Worm (Caenorhabditis elegans): Measurements from ENCODE around the gene spp-6.

spp-6 gene

DNA sequence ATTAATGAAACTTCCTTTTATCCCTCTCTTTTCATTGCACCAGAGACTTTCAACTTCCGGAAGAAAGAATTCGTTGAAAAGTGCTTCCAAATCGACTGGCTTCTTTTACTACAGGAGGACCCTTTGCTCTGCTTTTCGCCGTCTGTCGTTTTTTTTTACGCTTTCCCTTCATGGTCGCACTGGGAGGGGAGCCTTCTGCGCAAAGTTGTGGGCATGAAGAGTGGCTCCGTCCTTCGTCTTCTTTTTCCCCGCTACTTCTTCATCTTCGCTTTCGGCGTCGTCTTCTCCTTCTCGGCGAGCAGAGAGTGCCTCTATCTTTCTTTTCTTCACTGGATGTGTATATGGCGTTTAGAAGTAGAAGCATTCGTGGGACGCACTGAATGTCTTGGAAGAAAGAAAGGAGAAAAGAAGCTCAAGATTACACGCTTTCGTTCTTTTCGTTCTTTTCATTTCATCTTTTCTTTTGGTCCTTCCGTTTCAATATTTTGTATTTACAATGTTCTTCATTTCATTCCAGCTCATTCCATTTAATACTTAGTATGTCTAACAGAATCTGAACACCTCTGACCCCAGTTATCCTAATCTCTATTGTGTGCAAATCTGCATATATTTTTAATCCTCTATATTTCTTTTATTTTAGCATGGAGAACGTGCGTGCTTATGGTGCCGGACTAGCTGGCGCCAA, 10.0 kb downstream of the spp-6 start, which contains the start of gene sng-1:
TSS of gene sng-1 (plus strand) at position 635 of the 685 bp plus-strand sequence.
- TF ChIP-seq elt-3 (tag; optimal IDR thresholded peaks at IDR 0.05) (no peak), snpc-4 (tag; optimal IDR thresholded peaks at IDR 0.05) (no peak), nfya-1 (tag; optimal IDR thresholded peaks at IDR 0.05; ENCODE audit: insufficient read depth) (peak; percentile 36), lsy-12 (tag; optimal IDR thresholded peaks at IDR 0.05) (no peak), ztf-11 (tag; optimal IDR thresholded peaks at IDR 0.05) (no peak), ZK546.5 (tag; optimal IDR thresholded peaks at IDR 0.05) (no peak), hmg-11 (tag; optimal IDR thresholded peaks at IDR 0.05) (peak; percentile 56), eor-1 (tag; optimal IDR thresholded peaks at IDR 0.05) (no peak), skn-1 (tag; optimal IDR thresholded peaks at IDR 0.05) (no peak), lin-39 (tag; optimal IDR thresholded peaks at IDR 0.05) (peak; percentile 54), sea-2 (GFP tag; optimal IDR thresholded peaks at IDR 0.05) (no peak), egl-27 (tag; optimal IDR thresholded peaks at IDR 0.05) (no peak), ceh-16 (tag; optimal IDR thresholded peaks at IDR 0.05) (no peak), ama-1 (optimal IDR thresholded peaks at IDR 0.05) (no peak), unc-39 (tag; optimal IDR thresholded peaks at IDR 0.05) (no peak), fkh-10 (GFP tag; optimal IDR thresholded peaks at IDR 0.05) (no peak), ceh-9 (tag; optimal IDR thresholded peaks at IDR 0.05) (no peak), fkh-2 (tag; optimal IDR thresholded peaks at IDR 0.05) (no peak), nhr-25 (tag; optimal IDR thresholded peaks at IDR 0.05) (no peak)

DNA sequence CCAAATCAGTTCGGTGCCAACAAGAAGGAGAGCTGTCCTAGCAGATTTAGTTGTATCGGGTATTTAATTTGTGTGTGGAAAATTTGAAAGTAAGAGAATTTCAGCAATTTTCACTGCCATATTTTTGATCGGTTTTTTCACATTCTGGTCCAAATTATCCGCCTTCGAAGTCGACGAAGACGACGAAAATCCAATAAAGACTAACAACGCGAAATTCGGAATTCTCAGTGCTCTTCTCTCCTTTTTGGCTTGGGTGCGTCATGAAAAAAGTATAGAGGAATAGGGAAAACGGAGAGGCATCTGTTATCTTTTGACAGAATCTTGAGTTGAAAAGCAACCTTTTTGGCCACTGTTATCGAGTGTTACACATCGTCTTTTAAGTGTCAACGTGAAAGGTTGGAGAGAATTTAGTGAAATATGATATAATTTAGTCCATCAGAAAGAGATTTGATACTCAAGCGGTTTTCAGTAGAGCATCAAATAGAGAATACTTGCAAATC, 11.0 kb downstream of the spp-6 start:
- peak; percentile 82 for TF ChIP-seq elt-1 (tag; optimal IDR thresholded peaks at IDR 0.05)
- TF ChIP-seq fos-1 (tag; optimal IDR thresholded peaks at IDR 0.05): no peak
- TF ChIP-seq sea-2 (GFP tag; optimal IDR thresholded peaks at IDR 0.05): no peak
- TF ChIP-seq nhr-43 (tag; optimal IDR thresholded peaks at IDR 0.05; ENCODE audit: poor library complexity, severe bottlenecking): no peak
- TF ChIP-seq nhr-76 (tag; optimal IDR thresholded peaks at IDR 0.05): no peak
- TF ChIP-seq ztf-11 (tag; optimal IDR thresholded peaks at IDR 0.05): no peak
- no peak for TF ChIP-seq mdl-1 (tag; optimal IDR thresholded peaks at IDR 0.05)
- TF ChIP-seq unc-62 (GFP tag; optimal IDR thresholded peaks at IDR 0.05): peak; percentile 41
- no peak for TF ChIP-seq nhr-67 (tag; optimal IDR thresholded peaks at IDR 0.05)
- TF ChIP-seq mml-1 (tag; optimal IDR thresholded peaks at IDR 0.05): no peak
- TF ChIP-seq pha-4 (tag; optimal IDR thresholded peaks at IDR 0.05): no peak
- TF ChIP-seq pqm-1 (tag; optimal IDR thresholded peaks at IDR 0.05): no peak

DNA sequence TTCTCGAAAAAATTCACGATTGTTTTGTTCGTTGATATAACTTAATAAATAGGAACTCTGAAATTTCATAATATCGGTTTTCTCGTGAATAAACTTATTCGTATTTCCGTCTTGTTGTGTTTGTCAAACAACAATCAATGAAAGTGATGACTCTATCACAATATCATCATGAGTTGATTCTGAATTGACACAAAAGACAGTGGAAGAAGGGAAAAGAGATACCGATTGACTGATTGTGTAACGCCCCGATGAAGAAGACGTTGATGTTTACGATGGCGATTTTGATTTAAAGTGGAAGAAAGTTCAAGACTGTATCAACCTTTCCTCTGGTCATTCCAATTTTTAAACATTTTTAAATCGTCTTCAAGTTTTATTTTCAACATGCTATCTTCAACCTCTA, 12.5 kb downstream of the spp-6 start, which contains the start of gene ttr-59:
TSS of gene ttr-59 (plus strand) at position 218 of the 400 bp plus-strand sequence.
- TF ChIP-seq snpc-4 (tag; optimal IDR thresholded peaks at IDR 0.05): no peak
- TF ChIP-seq nhr-25 (tag; optimal IDR thresholded peaks at IDR 0.05): peak; percentile 59
- TF ChIP-seq nhr-237 (tag; optimal IDR thresholded peaks at IDR 0.05): no peak
- TF ChIP-seq ceh-9 (tag; optimal IDR thresholded peaks at IDR 0.05): no peak
- no peak for TF ChIP-seq ztf-11 (tag; optimal IDR thresholded peaks at IDR 0.05)
- TF ChIP-seq nhr-12 (tag; optimal IDR thresholded peaks at IDR 0.05): no peak
- TF ChIP-seq nhr-67 (tag; optimal IDR thresholded peaks at IDR 0.05): no peak
- TF ChIP-seq ZK546.5 (tag; optimal IDR thresholded peaks at IDR 0.05): no peak
- no peak for TF ChIP-seq elt-1 (tag; optimal IDR thresholded peaks at IDR 0.05)
- peak; percentile 51 for TF ChIP-seq nhr-23 (tag; optimal IDR thresholded peaks at IDR 0.05)
- no peak for TF ChIP-seq lsy-12 (tag; optimal IDR thresholded peaks at IDR 0.05)

DNA sequence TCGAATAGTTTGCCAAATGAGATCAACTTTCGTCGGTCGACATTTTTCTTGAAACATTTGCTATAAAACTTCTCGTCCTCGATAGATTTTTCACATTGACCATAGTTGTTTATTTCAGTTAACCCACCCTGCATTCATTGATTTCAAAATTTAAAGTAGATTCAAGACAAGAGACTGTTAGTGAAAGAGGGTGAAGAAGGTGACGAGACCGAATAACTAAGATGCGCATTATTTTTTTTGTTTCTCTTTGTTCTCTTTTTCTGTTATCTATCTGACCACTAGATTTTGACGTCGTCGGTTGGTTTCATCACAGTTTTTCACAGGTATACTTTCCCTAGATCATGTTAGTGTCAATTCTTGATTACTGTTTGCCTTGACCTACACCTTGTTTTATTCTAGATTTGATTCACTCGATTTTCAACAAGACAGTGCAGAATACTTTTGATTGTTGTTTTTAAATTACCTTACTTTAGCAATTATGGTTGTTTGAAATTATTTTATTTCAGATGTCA, 13.6 kb downstream of the spp-6 start, which contains the start of gene ttr-30:
TSS of gene ttr-30 (plus strand) at position 265 of the 512 bp plus-strand sequence.
- TF ChIP-seq nhr-25 (tag; optimal IDR thresholded peaks at IDR 0.05): peak; percentile 38
- peak; percentile 48 for TF ChIP-seq elt-1 (tag; optimal IDR thresholded peaks at IDR 0.05)
- no peak for TF ChIP-seq nhr-11 (tag; optimal IDR thresholded peaks at IDR 0.05)
- TF ChIP-seq nhr-23 (tag; optimal IDR thresholded peaks at IDR 0.05): peak; percentile 75
- no peak for TF ChIP-seq nhr-67 (tag; optimal IDR thresholded peaks at IDR 0.05)

DNA sequence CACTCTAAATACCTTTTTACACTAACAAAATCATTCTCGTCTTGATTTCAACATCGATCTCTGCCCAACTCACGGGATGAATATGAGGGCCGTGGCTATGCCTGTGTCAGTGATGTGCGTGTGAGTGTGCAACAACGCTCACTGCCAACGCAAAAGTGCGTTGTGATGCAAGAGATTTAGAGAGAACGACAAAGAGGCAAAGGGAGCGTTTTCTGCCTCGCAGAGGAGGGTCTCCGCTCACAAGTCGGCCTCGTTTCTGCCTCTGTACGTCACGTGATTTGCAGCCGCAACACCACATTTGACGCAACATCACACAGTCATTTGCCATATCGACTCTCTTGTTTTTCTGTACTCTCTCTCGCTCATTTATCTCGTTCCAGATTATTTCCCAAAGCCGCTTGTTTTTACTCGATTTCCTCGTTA, 17.2 kb downstream of the spp-6 start, which contains the start of gene epg-7:
TSS of gene epg-7 (plus strand) at position 413 of the 423 bp plus-strand sequence.
- peak; percentile 79 for TF ChIP-seq lin-15B (tag; optimal IDR thresholded peaks at IDR 0.05)
- TF ChIP-seq mml-1 (tag; optimal IDR thresholded peaks at IDR 0.05): peak; percentile 82
- TF ChIP-seq nhr-67 (tag; optimal IDR thresholded peaks at IDR 0.05): no peak
- TF ChIP-seq ztf-11 (tag; optimal IDR thresholded peaks at IDR 0.05): no peak
- peak; percentile 92 for TF ChIP-seq nhr-43 (tag; optimal IDR thresholded peaks at IDR 0.05; ENCODE audit: poor library complexity, severe bottlenecking)
- TF ChIP-seq unc-62 (GFP tag; optimal IDR thresholded peaks at IDR 0.05): peak; percentile 56
- peak; percentile 77 for TF ChIP-seq mdl-1 (tag; optimal IDR thresholded peaks at IDR 0.05)
- TF ChIP-seq sea-2 (GFP tag; optimal IDR thresholded peaks at IDR 0.05): no peak
- TF ChIP-seq ceh-9 (tag; optimal IDR thresholded peaks at IDR 0.05): no peak
- TF ChIP-seq pqm-1 (tag; optimal IDR thresholded peaks at IDR 0.05): peak; percentile 54
- peak; percentile 96 for TF ChIP-seq jun-1 (tag; optimal IDR thresholded peaks at IDR 0.05)
- peak; percentile 91 for TF ChIP-seq tbx-2 (tag; optimal IDR thresholded peaks at IDR 0.05)
- no peak for TF ChIP-seq nhr-28 (tag; optimal IDR thresholded peaks at IDR 0.05)
- TF ChIP-seq nhr-12 (tag; optimal IDR thresholded peaks at IDR 0.05): no peak
- peak; percentile 3 for TF ChIP-seq fkh-10 (GFP tag; optimal IDR thresholded peaks at IDR 0.05)
- no peak for TF ChIP-seq ceh-16 (tag; optimal IDR thresholded peaks at IDR 0.05)
- TF ChIP-seq nhr-23 (tag; optimal IDR thresholded peaks at IDR 0.05): peak; percentile 98
- peak; percentile 95 for TF ChIP-seq nfya-1 (tag; optimal IDR thresholded peaks at IDR 0.05; ENCODE audit: insufficient read depth)
- peak; percentile 82 for TF ChIP-seq nhr-11 (tag; optimal IDR thresholded peaks at IDR 0.05)
- TF ChIP-seq ztf-4 (tag; optimal IDR thresholded peaks at IDR 0.05): peak; percentile 72
- peak; percentile 66 for TF ChIP-seq snpc-4 (tag; optimal IDR thresholded peaks at IDR 0.05)
- peak; percentile 93 for TF ChIP-seq pha-4 (tag; optimal IDR thresholded peaks at IDR 0.05)
- peak; percentile 100 for TF ChIP-seq hmg-11 (tag; optimal IDR thresholded peaks at IDR 0.05)
- peak; percentile 57 for TF ChIP-seq ama-1 (optimal IDR thresholded peaks at IDR 0.05)
- TF ChIP-seq elt-2 (tag; optimal IDR thresholded peaks at IDR 0.05): peak; percentile 85

Data from whole organism, L3 larva.